Worm (Caenorhabditis elegans): Measurements from ENCODE around the gene srx-88.

Gene srx-88

DNA sequence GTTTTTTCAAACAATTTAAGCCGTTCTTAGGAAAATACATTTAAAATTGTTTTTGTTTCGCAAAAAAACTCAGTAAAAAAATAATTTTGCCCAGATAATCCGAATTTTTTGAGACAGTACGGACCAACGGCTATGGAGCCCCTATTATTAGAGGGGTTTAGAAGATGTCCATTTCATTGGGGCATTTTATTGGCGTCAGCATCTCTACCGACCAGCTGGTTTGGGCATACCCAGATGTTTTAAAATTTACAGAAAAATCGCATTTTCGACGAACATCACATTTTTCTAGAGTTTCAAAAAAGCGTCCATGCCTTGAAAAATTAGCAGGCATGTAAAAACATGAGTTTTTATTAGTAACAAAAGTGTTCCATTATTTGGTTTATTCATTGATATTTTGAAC is 42.0 kb upstream of the srx-88 start:
- TF ChIP-seq egl-5 (tag; optimal IDR thresholded peaks at IDR 0.05) = no peak
- TF ChIP-seq daf-12 (tag; optimal IDR thresholded peaks at IDR 0.05) = no peak
- no peak for TF ChIP-seq jun-1 (tag; optimal IDR thresholded peaks at IDR 0.05)
- no peak for TF ChIP-seq nhr-11 (tag; optimal IDR thresholded peaks at IDR 0.05)
- no peak for TF ChIP-seq skn-1 (tag; optimal IDR thresholded peaks at IDR 0.05)
- no peak for TF ChIP-seq fkh-10 (GFP tag; optimal IDR thresholded peaks at IDR 0.05)
- TF ChIP-seq ceh-16 (tag; optimal IDR thresholded peaks at IDR 0.05) = no peak
- no peak for TF ChIP-seq elt-1 (tag; optimal IDR thresholded peaks at IDR 0.05)
- no peak for TF ChIP-seq ztf-4 (tag; optimal IDR thresholded peaks at IDR 0.05)
- no peak for TF ChIP-seq mdl-1 (tag; optimal IDR thresholded peaks at IDR 0.05)
- TF ChIP-seq pha-4 (tag; optimal IDR thresholded peaks at IDR 0.05) = no peak
- no peak for TF ChIP-seq unc-39 (tag; optimal IDR thresholded peaks at IDR 0.05)
- no peak for TF ChIP-seq ceh-28 (tag; optimal IDR thresholded peaks at IDR 0.05)
- TF ChIP-seq ztf-11 (tag; optimal IDR thresholded peaks at IDR 0.05) = no peak
- no peak for TF ChIP-seq mml-1 (tag; optimal IDR thresholded peaks at IDR 0.05)
- TF ChIP-seq ceh-82 (tag; optimal IDR thresholded peaks at IDR 0.05) = no peak
- TF ChIP-seq unc-62 (GFP tag; optimal IDR thresholded peaks at IDR 0.05) = no peak

DNA sequence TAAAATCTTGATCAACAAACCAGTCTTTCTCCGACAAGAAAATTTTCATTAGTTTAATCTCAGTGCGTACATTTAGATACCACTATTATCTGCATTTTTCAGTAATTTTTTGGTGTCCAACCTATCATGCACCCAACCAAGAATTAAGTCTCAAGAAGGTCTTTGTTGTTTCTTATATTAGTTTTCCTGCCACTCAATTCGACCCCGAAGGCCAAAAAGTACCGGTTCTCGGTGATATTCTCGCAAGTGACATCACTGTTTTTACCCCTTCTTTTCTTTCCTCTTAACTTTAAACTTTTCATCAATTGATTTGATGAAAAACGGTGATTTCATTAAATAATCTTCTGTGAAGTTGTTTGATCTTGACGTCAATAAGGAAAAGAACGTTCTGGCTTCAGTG is 39.7 kb upstream of the srx-88 start, which contains the start of gene F38B7.2:
F38B7.2 (plus strand) TSS at position 400 of the 400 bp plus-strand sequence.
- TF ChIP-seq hmg-11 (tag; optimal IDR thresholded peaks at IDR 0.05) (no peak), fkh-10 (GFP tag; optimal IDR thresholded peaks at IDR 0.05) (no peak), sea-2 (GFP tag; optimal IDR thresholded peaks at IDR 0.05) (no peak), ZK546.5 (tag; optimal IDR thresholded peaks at IDR 0.05) (no peak), zag-1 (tag; optimal IDR thresholded peaks at IDR 0.05) (no peak), ceh-82 (tag; optimal IDR thresholded peaks at IDR 0.05) (no peak), nhr-23 (tag; optimal IDR thresholded peaks at IDR 0.05) (peak; percentile 72), nfya-1 (tag; optimal IDR thresholded peaks at IDR 0.05; ENCODE audit: insufficient read depth) (peak; percentile 11), daf-12 (tag; optimal IDR thresholded peaks at IDR 0.05) (no peak), unc-39 (tag; optimal IDR thresholded peaks at IDR 0.05) (no peak), egl-27 (tag; optimal IDR thresholded peaks at IDR 0.05) (peak; percentile 28), fkh-2 (tag; optimal IDR thresholded peaks at IDR 0.05) (no peak), ztf-11 (tag; optimal IDR thresholded peaks at IDR 0.05) (no peak), nhr-43 (tag; optimal IDR thresholded peaks at IDR 0.05; ENCODE audit: poor library complexity, severe bottlenecking) (peak; percentile 68), nhr-25 (tag; optimal IDR thresholded peaks at IDR 0.05) (peak; percentile 76), fos-1 (tag; optimal IDR thresholded peaks at IDR 0.05) (no peak), elt-1 (tag; optimal IDR thresholded peaks at IDR 0.05) (peak; percentile 29), mml-1 (tag; optimal IDR thresholded peaks at IDR 0.05) (no peak), ceh-28 (tag; optimal IDR thresholded peaks at IDR 0.05) (no peak), pqm-1 (tag; optimal IDR thresholded peaks at IDR 0.05) (no peak), ceh-16 (tag; optimal IDR thresholded peaks at IDR 0.05) (no peak), R02D3.7 (tag; optimal IDR thresholded peaks at IDR 0.05) (no peak), eor-1 (tag; optimal IDR thresholded peaks at IDR 0.05) (no peak)

ce11 chrV:11545227-11545626 is 38.1 kb upstream of the srx-88 start, which contains the start of gene F38B7.10:
Gene F38B7.10, plus strand, starts transcription at chrV:11545527.
- TF ChIP-seq egl-27 (tag; optimal IDR thresholded peaks at IDR 0.05) (no peak), skn-1 (tag; optimal IDR thresholded peaks at IDR 0.05) (no peak), fos-1 (tag; optimal IDR thresholded peaks at IDR 0.05) (no peak), ceh-28 (tag; optimal IDR thresholded peaks at IDR 0.05) (no peak), ceh-16 (tag; optimal IDR thresholded peaks at IDR 0.05) (no peak), elt-3 (tag; optimal IDR thresholded peaks at IDR 0.05) (no peak)

ce11 chrV:11546795-11547194 is 36.5 kb upstream of the srx-88 start, which contains the start of gene F38B7.11:
Gene F38B7.11, plus strand, starts transcription at chrV:11547095.
- TF ChIP-seq R02D3.7 (tag; optimal IDR thresholded peaks at IDR 0.05) (no peak), fkh-2 (tag; optimal IDR thresholded peaks at IDR 0.05) (no peak)

DNA sequence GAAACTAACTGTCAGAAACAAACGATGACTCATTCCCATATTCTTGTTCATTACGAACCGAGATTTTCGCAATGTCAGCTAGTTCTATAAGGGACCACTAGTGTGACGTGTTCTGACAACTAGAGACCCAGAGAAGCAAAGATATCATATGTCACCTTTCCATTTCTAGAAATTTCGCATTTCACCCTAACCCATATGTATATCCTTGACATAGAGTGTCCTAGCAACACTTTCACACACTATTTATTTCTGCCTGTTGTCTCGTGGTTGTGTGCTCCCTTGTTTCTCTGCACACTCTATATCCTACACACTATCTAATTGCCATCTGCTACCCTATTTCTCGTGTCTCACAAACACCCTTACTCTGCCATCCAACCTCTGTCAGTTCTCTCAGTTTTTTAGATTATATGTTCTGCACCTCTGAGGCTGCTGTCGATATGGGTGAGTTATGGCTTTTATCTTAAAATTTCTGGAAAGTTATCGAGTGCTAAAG is 34.4 kb upstream of the srx-88 start, which contains the start of the genes F38B7.17 and F38B7.3:
F38B7.17 (minus strand) TSS at position 51 of the 493 bp plus-strand sequence.
F38B7.3 (plus strand) TSS at position 194 of the 493 bp plus-strand sequence.
- TF ChIP-seq mml-1 (tag; optimal IDR thresholded peaks at IDR 0.05) (no peak), ZK546.5 (tag; optimal IDR thresholded peaks at IDR 0.05) (no peak), nhr-43 (tag; optimal IDR thresholded peaks at IDR 0.05; ENCODE audit: poor library complexity, severe bottlenecking) (peak; percentile 15), elt-2 (tag; optimal IDR thresholded peaks at IDR 0.05) (peak; percentile 79), lsy-12 (tag; optimal IDR thresholded peaks at IDR 0.05) (no peak), fkh-2 (tag; optimal IDR thresholded peaks at IDR 0.05) (no peak), ztf-11 (tag; optimal IDR thresholded peaks at IDR 0.05) (no peak), nhr-23 (tag; optimal IDR thresholded peaks at IDR 0.05) (no peak), nhr-76 (tag; optimal IDR thresholded peaks at IDR 0.05) (no peak), egl-5 (tag; optimal IDR thresholded peaks at IDR 0.05) (peak; percentile 2), ztf-4 (tag; optimal IDR thresholded peaks at IDR 0.05) (no peak), nhr-12 (tag; optimal IDR thresholded peaks at IDR 0.05) (no peak), ama-1 (optimal IDR thresholded peaks at IDR 0.05) (no peak), nhr-77 (tag; optimal IDR thresholded peaks at IDR 0.05) (no peak), eor-1 (tag; optimal IDR thresholded peaks at IDR 0.05) (no peak), snpc-4 (tag; optimal IDR thresholded peaks at IDR 0.05) (peak; percentile 6), fkh-10 (GFP tag; optimal IDR thresholded peaks at IDR 0.05) (no peak), unc-39 (tag; optimal IDR thresholded peaks at IDR 0.05) (no peak), ceh-16 (tag; optimal IDR thresholded peaks at IDR 0.05) (no peak), unc-62 (GFP tag; optimal IDR thresholded peaks at IDR 0.05) (no peak), ceh-28 (tag; optimal IDR thresholded peaks at IDR 0.05) (no peak), lin-39 (tag; optimal IDR thresholded peaks at IDR 0.05) (peak; percentile 18), fos-1 (tag; optimal IDR thresholded peaks at IDR 0.05) (no peak), elt-1 (tag; optimal IDR thresholded peaks at IDR 0.05) (peak; percentile 4), nhr-28 (tag; optimal IDR thresholded peaks at IDR 0.05) (no peak), tbx-2 (tag; optimal IDR thresholded peaks at IDR 0.05) (no peak), skn-1 (tag; optimal IDR thresholded peaks at IDR 0.05) (peak; percentile 1)
